Worm (Caenorhabditis elegans): Measurements from ENCODE around the gene ttr-28.

The ttr-28 gene

ce11 chrV:12950812-12951528 is 46.0 kb upstream of the ttr-28 start, which contains the start of the genes T16G1.9 and T16G1.18:
Gene T16G1.9, minus strand, starts transcription at chrV:12950862.
Gene T16G1.18, plus strand, starts transcription at chrV:12951304.
- TF ChIP-seq ceh-82 (tag; optimal IDR thresholded peaks at IDR 0.05): peak in 2 of 3 experiments; percentile 21 to 47
- TF ChIP-seq lin-13 (GFP tag; optimal IDR thresholded peaks at IDR 0.05): peak; percentile 22
- peak; percentile 30 for TF ChIP-seq nhr-77 (tag; optimal IDR thresholded peaks at IDR 0.05)
- TF ChIP-seq mdl-1 (tag; optimal IDR thresholded peaks at IDR 0.05): no peak
- TF ChIP-seq hlh-17 (GFP tag; optimal IDR thresholded peaks at IDR 0.05; ENCODE audit: borderline replicate concordance): no peak
- no peak for TF ChIP-seq fkh-8 (tag; optimal IDR thresholded peaks at IDR 0.05)
- TF ChIP-seq ceh-90 (tag; optimal IDR thresholded peaks at IDR 0.05): no peak
- no peak for TF ChIP-seq C04F5.9 (tag; optimal IDR thresholded peaks at IDR 0.05)
- no peak for TF ChIP-seq elt-2 (tag; optimal IDR thresholded peaks at IDR 0.05)
- no peak for TF ChIP-seq ama-1 (optimal IDR thresholded peaks at IDR 0.05)
- TF ChIP-seq tlp-1 (tag; optimal IDR thresholded peaks at IDR 0.05): no peak
- TF ChIP-seq nhr-28 (tag; optimal IDR thresholded peaks at IDR 0.05): no peak
- TF ChIP-seq hlh-4 (tag; optimal IDR thresholded peaks at IDR 0.05): no peak
- no peak for TF ChIP-seq ceh-63 (GFP tag; optimal IDR thresholded peaks at IDR 0.05)
- no peak for TF ChIP-seq pqm-1 (tag; optimal IDR thresholded peaks at IDR 0.05)
- TF ChIP-seq C34B4.2 (tag; optimal IDR thresholded peaks at IDR 0.05): no peak
- TF ChIP-seq Y116A8C.19 (tag; optimal IDR thresholded peaks at IDR 0.05; ENCODE audit: borderline replicate concordance): no peak
- no peak for TF ChIP-seq nhr-11 (tag; optimal IDR thresholded peaks at IDR 0.05)
- TF ChIP-seq unc-86 (tag; optimal IDR thresholded peaks at IDR 0.05): no peak
- peak; percentile 77 for TF ChIP-seq lin-14 (GFP tag; optimal IDR thresholded peaks at IDR 0.05)
- TF ChIP-seq unc-130 (tag; optimal IDR thresholded peaks at IDR 0.05): no peak
- TF ChIP-seq hpl-2 (GFP tag; optimal IDR thresholded peaks at IDR 0.05): no peak
- no peak for TF ChIP-seq ces-1 (GFP tag; optimal IDR thresholded peaks at IDR 0.05)
- no peak for TF ChIP-seq fkh-4 (tag; optimal IDR thresholded peaks at IDR 0.05; ENCODE audit: borderline replicate concordance)
- TF ChIP-seq rnt-1 (tag; optimal IDR thresholded peaks at IDR 0.05): peak; percentile 27
- no peak for TF ChIP-seq pax-3 (tag; optimal IDR thresholded peaks at IDR 0.05)
- TF ChIP-seq nhr-20 (tag; optimal IDR thresholded peaks at IDR 0.05): peak; percentile 25
- peak; percentile 27; the same call in 1 of the 2 replicates for TF ChIP-seq nhr-19 (GFP tag; conservative IDR thresholded peaks at IDR 0.05)
- TF ChIP-seq C16A3.4 (tag; optimal IDR thresholded peaks at IDR 0.05): peak; percentile 9
- TF ChIP-seq vab-15 (tag; optimal IDR thresholded peaks at IDR 0.05): no peak
- TF ChIP-seq xbp-1 (tag; optimal IDR thresholded peaks at IDR 0.05): peak; percentile 36
- TF ChIP-seq dpl-1 (GFP tag; optimal IDR thresholded peaks at IDR 0.05): peak in 2 of 3 experiments; percentile 43 to 62
- TF ChIP-seq nhr-90 (tag; optimal IDR thresholded peaks at IDR 0.05; ENCODE audit: poor library complexity): no peak
- no peak for TF ChIP-seq egl-27 (tag; optimal IDR thresholded peaks at IDR 0.05)
- peak; percentile 19 for TF ChIP-seq swsn-7 (tag; optimal IDR thresholded peaks at IDR 0.05)
- TF ChIP-seq unc-30 (tag; optimal IDR thresholded peaks at IDR 0.05): no peak
- no peak for TF ChIP-seq egl-13 (tag; optimal IDR thresholded peaks at IDR 0.05)
- TF ChIP-seq lin-35 (GFP tag; optimal IDR thresholded peaks at IDR 0.05): peak; percentile 52 to 56
- no peak for TF ChIP-seq irx-1 (tag; optimal IDR thresholded peaks at IDR 0.05)
- TF ChIP-seq jun-1 (tag; optimal IDR thresholded peaks at IDR 0.05): no peak
- TF ChIP-seq nhr-47 (tag; optimal IDR thresholded peaks at IDR 0.05): peak; percentile 24
- no peak for TF ChIP-seq zag-1 (tag; optimal IDR thresholded peaks at IDR 0.05)
- TF ChIP-seq unc-98 (GFP tag; IDR thresholded peaks at IDR 0.05): no peak
- TF ChIP-seq grh-1 (GFP tag; IDR thresholded peaks at IDR 0.05): no peak
- no peak for TF ChIP-seq skn-1 (tag; optimal IDR thresholded peaks at IDR 0.05)
- no peak for TF ChIP-seq ceh-88 (GFP tag; IDR thresholded peaks at IDR 0.05)
- TF ChIP-seq fos-1 (tag; optimal IDR thresholded peaks at IDR 0.05): no peak
- TF ChIP-seq efl-3 (GFP tag; optimal IDR thresholded peaks at IDR 0.05): no peak
- peak; percentile 12 for TF ChIP-seq lin-15B (tag; optimal IDR thresholded peaks at IDR 0.05)
- peak; percentile 7 for TF ChIP-seq F16B12.6 (tag; optimal IDR thresholded peaks at IDR 0.05)
- no peak for TF ChIP-seq mef-2 (tag; optimal IDR thresholded peaks at IDR 0.05)
- TF ChIP-seq mab-9 (GFP tag; IDR thresholded peaks at IDR 0.05): no peak
